Worm (Caenorhabditis elegans): ENCODE measurements around the gene Y38C1AA.6.

The Y38C1AA.6 gene

DNA sequence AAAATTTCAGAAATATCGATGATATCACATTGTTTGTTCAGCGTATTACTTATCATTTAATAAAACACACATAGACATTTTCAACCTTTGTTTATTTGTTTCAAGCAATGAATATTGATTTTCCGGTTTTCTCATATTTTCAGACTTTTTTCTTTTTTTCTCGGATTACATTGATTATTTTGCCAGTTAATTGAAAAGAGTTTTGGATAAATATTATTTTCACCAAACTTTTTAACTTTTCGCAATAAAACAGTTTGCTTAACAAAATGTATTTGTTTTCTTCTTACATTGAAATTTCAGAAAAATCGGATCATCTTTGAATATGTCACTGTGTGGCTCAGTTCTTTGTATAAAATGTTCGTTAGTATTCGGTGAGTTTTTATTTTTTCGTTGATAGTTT, at the start of gene Y38C1AA.6:
TSS of gene Y38C1AA.6 (plus strand) at position 301 of the 400 bp plus-strand sequence.
- TF ChIP-seq daf-16 (GFP tag; optimal IDR thresholded peaks at IDR 0.05) (no peak), daf-16 (tag; optimal IDR thresholded peaks at IDR 0.05) (peak; percentile 62), gei-8 (GFP tag; optimal IDR thresholded peaks at IDR 0.05) (no peak)

ce11 chrIV:118786-119185, 43.8 kb upstream of the Y38C1AA.6 start:
- TF ChIP-seq lin-29 (GFP tag; IDR thresholded peaks at IDR 0.05) (no peak), lin-38 (GFP tag; IDR thresholded peaks at IDR 0.05) (peak; percentile 38), F26F4.8 (GFP tag; conservative IDR thresholded peaks at IDR 0.05) (0 out of 2 replicates have a peak, but pooled peaks have one; percentile 13)

DNA sequence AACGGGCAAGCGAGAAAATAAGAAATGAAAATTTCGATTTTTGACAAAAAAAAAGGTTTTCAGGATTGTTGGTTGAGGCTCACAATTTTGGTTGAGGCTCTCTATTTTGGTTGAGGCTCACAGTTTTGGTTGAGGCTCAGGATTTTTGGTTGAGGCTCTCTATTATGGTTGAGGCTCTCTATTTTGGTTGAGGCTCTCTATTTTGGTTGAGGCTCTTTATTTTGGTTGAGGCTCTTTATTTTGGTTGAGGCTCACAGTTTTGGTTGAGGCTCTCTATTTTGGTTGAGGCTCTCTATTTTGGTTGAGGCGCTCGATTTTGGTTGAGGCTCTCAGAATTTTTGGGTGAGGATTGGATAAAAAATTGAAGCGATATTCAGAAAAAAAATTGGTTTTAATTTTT, 42.8 kb upstream of the Y38C1AA.6 start:
- no peak for TF ChIP-seq snpc-4 (tag; optimal IDR thresholded peaks at IDR 0.05)
- TF ChIP-seq dmd-8 (GFP tag; IDR thresholded peaks at IDR 0.05) = no peak
- no peak for TF ChIP-seq mdt-29 (GFP tag; IDR thresholded peaks at IDR 0.05)
- TF ChIP-seq Y5F2A.4 (GFP tag; optimal IDR thresholded peaks at IDR 0.05) = no peak
- TF ChIP-seq nhr-25 (tag; optimal IDR thresholded peaks at IDR 0.05; ENCODE audit: borderline replicate concordance, insufficient read depth) = no peak
- no peak for TF ChIP-seq ceh-62 (tag; optimal IDR thresholded peaks at IDR 0.05)
- TF ChIP-seq lin-39 (tag; optimal IDR thresholded peaks at IDR 0.05) = no peak
- no peak for TF ChIP-seq sdz-12 (GFP tag; optimal IDR thresholded peaks at IDR 0.05)
- no peak for TF ChIP-seq daf-12 (tag; optimal IDR thresholded peaks at IDR 0.05)
- no peak for TF ChIP-seq dmd-6 (GFP tag; IDR thresholded peaks at IDR 0.05)
- TF ChIP-seq egl-43 (GFP tag; IDR thresholded peaks at IDR 0.05) = no peak
- no peak for TF ChIP-seq ama-1 (optimal IDR thresholded peaks at IDR 0.05)
- TF ChIP-seq mxl-2 (GFP tag; conservative IDR thresholded peaks at IDR 0.05) = no peak
- TF ChIP-seq F10B5.3 (tag; optimal IDR thresholded peaks at IDR 0.05) = no peak
- TF ChIP-seq ctbp-1 (GFP tag; IDR thresholded peaks at IDR 0.05) = no peak
- no peak for TF ChIP-seq ZK546.5 (tag; optimal IDR thresholded peaks at IDR 0.05)
- TF ChIP-seq tra-1 (GFP tag; IDR thresholded peaks at IDR 0.05) = no peak

DNA sequence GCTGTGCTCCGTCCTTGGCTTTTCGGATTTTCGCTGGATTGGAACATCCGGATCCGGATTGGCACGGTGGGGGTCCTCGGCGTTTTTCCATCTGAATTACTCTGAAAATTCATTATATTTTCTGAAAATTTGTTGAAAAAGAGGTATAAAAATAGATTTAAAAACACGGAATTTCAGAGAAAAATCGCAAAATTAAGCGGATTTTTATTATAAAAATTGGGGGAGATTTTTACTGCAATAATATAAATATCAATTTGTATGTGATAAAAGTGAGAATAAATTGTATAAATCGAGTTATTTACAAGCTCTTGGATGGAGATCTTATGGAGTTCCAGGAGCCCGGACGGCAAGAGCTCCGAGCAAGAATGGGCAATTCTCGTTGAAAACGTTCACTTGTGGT, 41.0 kb upstream of the Y38C1AA.6 start, which contains the start of gene tut-1:
TSS of gene tut-1 (minus strand) at position 101 of the 400 bp plus-strand sequence.
- TF ChIP-seq Y75B8A.6 (GFP tag; IDR thresholded peaks at IDR 0.05) = no peak
- TF ChIP-seq lin-29 (GFP tag; IDR thresholded peaks at IDR 0.05) = no peak
- no peak for TF ChIP-seq ceh-82 (tag; optimal IDR thresholded peaks at IDR 0.05)

- peak; percentile 85 for TF ChIP-seq set-16 (GFP tag; IDR thresholded peaks at IDR 0.05)
Measured at ce11 chrIV:122877-123657, 39.6 kb upstream of the Y38C1AA.6 start.

ce11 chrIV:125881-126781, 36.5 kb upstream of the Y38C1AA.6 start, which contains the start of the genes grld-1 and cox-6C:
Gene grld-1 (minus strand): TSS chrIV:125931.
Gene cox-6C (plus strand): TSS chrIV:126731.
- no peak for TF ChIP-seq zfp-2 (tag; optimal IDR thresholded peaks at IDR 0.05)
- TF ChIP-seq nhr-41 (GFP tag; IDR thresholded peaks at IDR 0.05) = no peak
- TF ChIP-seq zip-2 (tag; optimal IDR thresholded peaks at IDR 0.05) = no peak
- no peak for TF ChIP-seq ceh-28 (tag; optimal IDR thresholded peaks at IDR 0.05)
- no peak for TF ChIP-seq nhr-48 (tag; optimal IDR thresholded peaks at IDR 0.05)
- TF ChIP-seq nhr-11 (tag; optimal IDR thresholded peaks at IDR 0.05) = no peak
- TF ChIP-seq zag-1 (tag; optimal IDR thresholded peaks at IDR 0.05) = no peak
- no peak for TF ChIP-seq tra-1 (GFP tag; IDR thresholded peaks at IDR 0.05)
- no peak for TF ChIP-seq F44E2.7 (GFP tag; IDR thresholded peaks at IDR 0.05)
- TF ChIP-seq skn-1 (tag; optimal IDR thresholded peaks at IDR 0.05) = no peak
- no peak for TF ChIP-seq tag-97 (GFP tag; IDR thresholded peaks at IDR 0.05)
- TF ChIP-seq F10B5.3 (tag; optimal IDR thresholded peaks at IDR 0.05) = no peak
- TF ChIP-seq lin-38 (GFP tag; IDR thresholded peaks at IDR 0.05) = peak; percentile 64
- TF ChIP-seq D1046.2 (GFP tag; IDR thresholded peaks at IDR 0.05) = no peak
- no peak for TF ChIP-seq ceh-20 (GFP tag; IDR thresholded peaks at IDR 0.05)
- TF ChIP-seq dmd-6 (GFP tag; IDR thresholded peaks at IDR 0.05) = no peak
- TF ChIP-seq R02D3.7 (tag; optimal IDR thresholded peaks at IDR 0.05) = no peak
- no peak for TF ChIP-seq lin-39 (tag; optimal IDR thresholded peaks at IDR 0.05)
- peak; percentile 49 for TF ChIP-seq rbr-2 (tag; optimal IDR thresholded peaks at IDR 0.05)
